Worm (Caenorhabditis elegans) whole organism, early embryonic: ENCODE data around the gene srd-46.

Experiments
- B0310.2 ChIP-seq: sonication (generic microtip); optimal IDR thresholded peaks from 2 replicates; lab custom pipeline; 2016; ENCODE audit warnings: mild to moderate bottlenecking, missing genetic modification characterization, missing compliant biosample characterization
- aly-1 ChIP-seq: sonication (generic microtip); optimal IDR thresholded peaks from 2 replicates; lab custom pipeline; 2016; ENCODE audit warnings: missing genetic modification characterization, missing compliant biosample characterization
- ama-1 ChIP-seq: fragments of 150-350 bp; optimal IDR thresholded peaks from 2 replicates; lab custom pipeline; 2014
- ceh-13 ChIP-seq: fragments of 200-800 bp; sonication (Bioruptor generic); optimal IDR thresholded peaks from 2 replicates; lab custom pipeline; 2018; ENCODE audit warnings: mild to moderate bottlenecking, missing genetic modification characterization, missing compliant biosample characterization
- ceh-36 ChIP-seq: sonication (generic microtip); optimal IDR thresholded peaks from 2 replicates; lab custom pipeline; 2016; ENCODE audit warnings: missing genetic modification characterization, inconsistent platforms, missing compliant biosample characterization
- ets-7 ChIP-seq: sonication (generic microtip); optimal IDR thresholded peaks from 2 replicates; lab custom pipeline; 2016; ENCODE audit warnings: missing genotype, missing genetic modification characterization, missing compliant biosample characterization
- flt-1 ChIP-seq: fragments of 200-800 bp; sonication (Bioruptor generic); IDR thresholded peaks from 2 replicates; pipeline ENCODE4 v1.3.6; 2022; ENCODE audit warnings: missing genetic modification characterization, missing compliant biosample characterization
- hmbx-1 ChIP-seq: sonication (generic microtip); optimal IDR thresholded peaks from 2 replicates; lab custom pipeline; 2016; ENCODE audit warnings: mild to moderate bottlenecking, missing genetic modification characterization, missing compliant biosample characterization
- hmg-4 ChIP-seq: fragments of 200-800 bp; sonication (Bioruptor generic); optimal IDR thresholded peaks from 2 replicates; lab custom pipeline; 2018; ENCODE audit warnings: mild to moderate bottlenecking, missing genetic modification characterization, missing compliant biosample characterization
- hnd-1 ChIP-seq: sonication (generic microtip); optimal IDR thresholded peaks from 2 replicates; lab custom pipeline; 2016; ENCODE audit warnings: missing genetic modification characterization, missing compliant biosample characterization
- scrt-1 ChIP-seq: fragments of 200-800 bp; sonication (Bioruptor generic); IDR thresholded peaks from 2 replicates; pipeline ENCODE4 v1.3.6; 2022; ENCODE audit warnings: missing genetic modification characterization, missing compliant biosample characterization
- tbx-11 ChIP-seq: fragments of 200-800 bp; sonication (Bioruptor generic); IDR thresholded peaks from 2 replicates; pipeline ENCODE4 v1.3.6; 2022; ENCODE audit warnings: missing genetic modification characterization, missing compliant biosample characterization
- tra-4 ChIP-seq: sonication (generic microtip); optimal IDR thresholded peaks from 2 replicates; lab custom pipeline; 2017; ENCODE audit warnings: missing genetic modification characterization, missing compliant biosample characterization

ce11 chrX:12326424-12326823 lies 5.5 kb upstream of the srd-46 start, which contains the start of gene srd-41:
- TF ChIP-seq tbx-11, result no peak
- TF ChIP-seq ama-1 (lab: Kevin White, UChicago), result no peak
- no peak for TF ChIP-seq tra-4 (tag; lab: Kevin White, UChicago)
- TF ChIP-seq hmbx-1, result no peak
- no peak for TF ChIP-seq scrt-1 (GFP tag; lab: Robert Waterston, UW)
- TF ChIP-seq hnd-1 (tag; lab: Kevin White, UChicago), result no peak
- no peak for TF ChIP-seq B0310.2
- no peak for TF ChIP-seq ceh-36 (tag; lab: Kevin White, UChicago)
- TF ChIP-seq aly-1, result no peak
- no peak for TF ChIP-seq hmg-4 (GFP tag; lab: Kevin White, UChicago)
- TF ChIP-seq ceh-13 (GFP tag; lab: Kevin White, UChicago), result no peak
- TF ChIP-seq ets-7, result no peak
- TF ChIP-seq flt-1 (GFP tag; lab: Robert Waterston, UW), result no peak
